Fruit fly (Drosophila melanogaster): ENCODE results near the gene glo.

The glo gene

DNA sequence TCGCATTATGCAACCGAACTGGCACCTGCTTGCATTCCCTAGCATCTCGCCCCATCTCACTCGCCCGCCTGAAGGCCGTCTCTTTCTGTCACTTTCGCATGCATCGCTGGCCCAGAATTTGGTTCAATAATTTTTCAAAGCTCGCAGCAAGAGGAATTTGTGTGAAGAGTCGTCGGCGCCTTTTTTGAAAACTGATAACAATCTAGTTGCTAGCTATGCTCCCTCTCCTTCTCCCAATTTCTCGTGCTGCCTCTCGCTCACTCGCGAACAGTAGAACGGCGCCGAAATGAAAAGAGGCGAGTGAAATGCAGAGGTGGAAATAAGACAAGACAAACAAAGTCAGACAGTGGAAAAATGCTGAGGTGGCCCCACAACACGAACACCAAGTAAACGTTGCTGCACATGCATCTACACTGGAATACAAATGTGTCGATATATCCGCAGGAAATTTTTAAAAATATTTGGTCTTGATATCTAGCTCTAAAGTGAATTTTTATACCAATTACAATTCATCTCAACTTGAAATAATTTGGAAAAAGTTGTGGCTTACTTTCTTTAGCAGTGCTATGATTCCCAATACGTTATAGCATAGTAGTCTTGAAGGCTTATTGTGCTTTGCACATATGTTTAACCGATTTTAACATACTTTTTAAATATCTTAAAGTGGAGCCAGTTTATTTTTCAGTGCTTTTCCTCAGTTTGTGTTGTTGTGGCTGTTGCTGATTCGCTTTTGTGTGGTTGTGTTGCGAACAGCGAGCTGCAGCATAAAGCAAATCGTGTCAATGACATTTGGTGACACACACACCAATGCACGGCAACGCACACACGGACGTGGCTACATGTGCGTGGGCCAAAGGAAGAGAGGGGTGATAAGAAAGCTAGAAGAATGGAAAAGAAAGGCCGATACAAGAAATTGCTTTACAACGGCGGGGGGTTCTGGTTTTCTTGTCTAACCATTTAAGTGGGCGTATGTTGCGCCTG lies 32.0 kb upstream of the glo start (continued):
- peak; percentile 25; the same call in 1 of the 2 replicates for TF ChIP-seq CG32767 (GFP tag; IDR thresholded peaks at IDR 0.05)
- no peak for TF ChIP-seq CG17612 (GFP tag; IDR thresholded peaks at IDR 0.05)
- no peak for TF ChIP-seq CG13296 (GFP tag; optimal IDR thresholded peaks at IDR 0.05)
- no peak for TF ChIP-seq tna (GFP tag; IDR thresholded peaks at IDR 0.05; ENCODE audit: partially characterized antibody)
- TF ChIP-seq CG4282 (GFP tag; optimal IDR thresholded peaks at IDR 0.05): no peak
- peak; percentile 51 for TF ChIP-seq odd (GFP tag; optimal IDR thresholded peaks at IDR 0.05)
- peak; percentile 49 for TF ChIP-seq CG7786 (GFP tag; optimal IDR thresholded peaks at IDR 0.05)
- TF ChIP-seq emc (GFP tag; optimal IDR thresholded peaks at IDR 0.05): no peak
- TF ChIP-seq Jarid2 (GFP tag; optimal IDR thresholded peaks at IDR 0.05): peak; percentile 32
- peak; percentile 90 for TF ChIP-seq crol (GFP tag; IDR thresholded peaks at IDR 0.05)
- peak; percentile 6 for TF ChIP-seq CG12744 (GFP tag; optimal IDR thresholded peaks at IDR 0.05)
- peak; percentile 81 for TF ChIP-seq CG8089 (GFP tag; optimal IDR thresholded peaks at IDR 0.05)
- no peak for TF ChIP-seq CG6175 (GFP tag; IDR thresholded peaks at IDR 0.05)
- peak; percentile 78 for TF ChIP-seq grn (GFP tag; optimal IDR thresholded peaks at IDR 0.05)
- peak; percentile 72 for TF ChIP-seq nau (GFP tag; optimal IDR thresholded peaks at IDR 0.05)
- TF ChIP-seq Xrp1 (GFP tag; IDR thresholded peaks at IDR 0.05): peak; percentile 88
- peak; percentile 73 for TF ChIP-seq CG11398 (GFP tag; optimal IDR thresholded peaks at IDR 0.05)
- TF ChIP-seq insv (GFP tag; optimal IDR thresholded peaks at IDR 0.05): no peak
- peak; percentile 65 for TF ChIP-seq gt (GFP tag; IDR thresholded peaks at IDR 0.05)
- no peak for TF ChIP-seq hth (optimal IDR thresholded peaks at IDR 0.05)
- no peak for TF ChIP-seq D (optimal IDR thresholded peaks at IDR 0.05)
- peak; percentile 93 for TF ChIP-seq D (GFP tag; optimal IDR thresholded peaks at IDR 0.05)
- TF ChIP-seq Lim3 (GFP tag; IDR thresholded peaks at IDR 0.05): no peak
- no peak for TF ChIP-seq fu2 (GFP tag; optimal IDR thresholded peaks at IDR 0.05)
- TF ChIP-seq tll (GFP tag; optimal IDR thresholded peaks at IDR 0.05): no peak
- peak; percentile 83 for TF ChIP-seq pnt (GFP tag; optimal IDR thresholded peaks at IDR 0.05)
- no peak for TF ChIP-seq cas (GFP tag; IDR thresholded peaks at IDR 0.05)
- TF ChIP-seq CG1832 (GFP tag; optimal IDR thresholded peaks at IDR 0.05): no peak
- peak; percentile 40 for TF ChIP-seq Vsx1 (GFP tag; optimal IDR thresholded peaks at IDR 0.05)
- TF ChIP-seq Hr39 (optimal IDR thresholded peaks at IDR 0.05): no peak
- TF ChIP-seq chinmo (GFP tag; IDR thresholded peaks at IDR 0.05; ENCODE audit: partially characterized antibody): no peak
- no peak for TF ChIP-seq GATAe (GFP tag; conservative IDR thresholded peaks at IDR 0.05)
- no peak for TF ChIP-seq yki (optimal IDR thresholded peaks at IDR 0.05)
- no peak for TF ChIP-seq CG10543 (GFP tag; optimal IDR thresholded peaks at IDR 0.05)
- TF ChIP-seq Gug (GFP tag; IDR thresholded peaks at IDR 0.05): peak; percentile 59; the same call in 2 of the 4 replicates
- TF ChIP-seq CG6254 (GFP tag; optimal IDR thresholded peaks at IDR 0.05): peak; percentile 90
- no peak for TF ChIP-seq Fer3 (tag; optimal IDR thresholded peaks at IDR 0.05)
- peak; percentile 4 for TF ChIP-seq CG9797 (GFP tag; optimal IDR thresholded peaks at IDR 0.05)
- peak; percentile 41; the same call in 1 of the 3 replicates for TF ChIP-seq CG11695 (GFP tag; IDR thresholded peaks at IDR 0.05)
- no peak for TF ChIP-seq CG11456 (GFP tag; IDR thresholded peaks at IDR 0.05)
- peak; percentile 7 for TF ChIP-seq HmgD (GFP tag; optimal IDR thresholded peaks at IDR 0.05)
- peak; percentile 36 for TF ChIP-seq CG6683 (GFP tag; optimal IDR thresholded peaks at IDR 0.05)
- peak; percentile 30 for TF ChIP-seq CG15696 (tag; optimal IDR thresholded peaks at IDR 0.05)
- peak; percentile 28 for TF ChIP-seq cwo (GFP tag; optimal IDR thresholded peaks at IDR 0.05)
- TF ChIP-seq CG2875 (GFP tag; optimal IDR thresholded peaks at IDR 0.05): peak; percentile 85
- TF ChIP-seq pita (GFP tag; optimal IDR thresholded peaks at IDR 0.05): no peak
- TF ChIP-seq NC2α (GFP tag; optimal IDR thresholded peaks at IDR 0.05): peak; percentile 65
- peak; percentile 79 for TF ChIP-seq CG30431 (GFP tag; optimal IDR thresholded peaks at IDR 0.05)
- TF ChIP-seq NC2β (GFP tag; optimal IDR thresholded peaks at IDR 0.05): peak; percentile 75
- TF ChIP-seq CG32772 (GFP tag; IDR thresholded peaks at IDR 0.05): peak; percentile 79
